Fruit fly (Drosophila melanogaster) whole organism, adult: ENCODE results near the gene CG11694.

Source experiments
- CG7045 ChIP-seq: fragments of 200-800 bp; sonication (Bioruptor generic); optimal IDR thresholded peaks from 2 replicates; lab custom pipeline; 2017; ENCODE audit warnings: missing biosample characterization, mild to moderate bottlenecking, missing genetic modification characterization
- cic ChIP-seq: fragments of 200-800 bp; sonication (Bioruptor generic); optimal IDR thresholded peaks from 2 replicates; lab custom pipeline; 2017; ENCODE audit warnings: missing biosample characterization, mild to moderate bottlenecking, missing genetic modification characterization, moderate library complexity

DNA sequence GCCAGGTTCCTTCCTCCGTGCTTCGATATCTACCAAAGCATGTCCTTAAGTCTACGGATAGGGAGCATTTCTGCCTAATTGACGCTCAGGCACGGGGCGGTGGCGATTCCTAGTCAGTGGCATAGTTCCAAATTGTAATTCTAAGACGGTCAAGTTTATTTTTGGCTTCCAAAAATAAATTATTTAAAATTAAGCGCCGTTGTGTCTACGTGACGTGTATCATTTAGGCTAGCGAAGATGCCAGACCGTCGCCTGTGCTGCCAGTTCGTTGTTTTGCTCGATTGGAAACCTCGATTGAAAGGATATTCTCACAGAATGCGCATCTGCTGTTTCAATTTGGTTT, 37.1 kb upstream of the CG11694 start:
- TF ChIP-seq cic (GFP tag; lab: Kevin White, UChicago) (no peak), CG7045 (GFP tag; lab: Kevin White, UChicago) (no peak)
